Worm (Caenorhabditis elegans) whole organism, young adult: ENCODE measurements around the gene C47G2.4.

Source experiments
- B0035.1 ChIP-seq: sonication (generic microtip); optimal IDR thresholded peaks from 2 replicates; lab custom pipeline; 2016; ENCODE audit warnings: missing genetic modification characterization, mild to moderate bottlenecking, missing compliant biosample characterization, missing genotype, missing genetic modification reagents
- B0261.1 ChIP-seq: sonication (generic microtip); optimal IDR thresholded peaks from 2 replicates; lab custom pipeline; 2016; ENCODE audit warnings: mild to moderate bottlenecking, missing genetic modification characterization, moderate library complexity, missing compliant biosample characterization
- F10E7.11 ChIP-seq: sonication (generic microtip); optimal IDR thresholded peaks from 2 replicates; lab custom pipeline; 2017; ENCODE audit warnings: mild to moderate bottlenecking, missing genetic modification characterization, moderate library complexity, missing compliant biosample characterization
- F37B4.10 ChIP-seq: fragments of 200-800 bp; sonication (Bioruptor generic); IDR thresholded peaks from 2 replicates; pipeline ENCODE4 v1.3.6; 2022; ENCODE audit warnings: missing genetic modification characterization, missing compliant biosample characterization
- F39B2.1 ChIP-seq: fragments of 200-800 bp; sonication (Bioruptor generic); IDR thresholded peaks from 2 replicates; pipeline ENCODE4 v1.3.6; 2022; ENCODE audit warnings: missing genetic modification reagents, missing genetic modification characterization, missing compliant biosample characterization
- F55B11.4 ChIP-seq: sonication (generic microtip); optimal IDR thresholded peaks from 2 replicates; lab custom pipeline; 2016; ENCODE audit warnings: missing compliant biosample characterization, missing genetic modification characterization, borderline replicate concordance; ENCODE audit not compliant: insufficient read depth
- K12H6.12 ChIP-seq: fragments of 200-800 bp; sonication (Bioruptor generic); optimal IDR thresholded peaks from 2 replicates; lab custom pipeline; 2018; ENCODE audit warnings: mild to moderate bottlenecking, missing genetic modification characterization, missing compliant biosample characterization
- Y56A3A.18 ChIP-seq: fragments of 200-800 bp; sonication (Bioruptor generic); IDR thresholded peaks from 2 replicates; pipeline ENCODE4 v1.3.6; 2022; ENCODE audit warnings: missing genetic modification reagents, missing genetic modification characterization, missing compliant biosample characterization
- Y67H2A.10 ChIP-seq: fragments of 200-800 bp; sonication (Bioruptor generic); conservative IDR thresholded peaks from 2 replicates; pipeline ENCODE4 v1.3.6; 2022; ENCODE audit warnings: missing genetic modification reagents, missing genetic modification characterization, missing compliant biosample characterization
- akir-1 ChIP-seq: fragments of 200-800 bp; sonication (Bioruptor generic); optimal IDR thresholded peaks from 2 replicates; lab custom pipeline; 2018; ENCODE audit warnings: mild to moderate bottlenecking, missing genetic modification characterization, moderate library complexity, missing compliant biosample characterization
- aptf-2 ChIP-seq: fragments of 200-800 bp; sonication (Bioruptor generic); conservative IDR thresholded peaks from 2 replicates; pipeline ENCODE4 v1.3.6; 2022; ENCODE audit warnings: missing genetic modification reagents, missing genetic modification characterization, missing compliant biosample characterization
- attf-5 ChIP-seq: fragments of 200-800 bp; sonication (Bioruptor generic); optimal IDR thresholded peaks from 2 replicates; lab custom pipeline; 2018; ENCODE audit warnings: mild to moderate bottlenecking, missing genetic modification characterization, missing compliant biosample characterization
- attf-6 ChIP-seq: fragments of 200-800 bp; sonication (Bioruptor generic); IDR thresholded peaks from 2 replicates; pipeline ENCODE4 v1.3.6; 2022; ENCODE audit warnings: missing genetic modification reagents, missing genetic modification characterization, missing compliant biosample characterization
- bed-2 ChIP-seq: fragments of 200-800 bp; sonication (Bioruptor generic); IDR thresholded peaks from 2 replicates; pipeline ENCODE4 v1.3.6; 2022; ENCODE audit warnings: missing genetic modification reagents, missing genetic modification characterization, missing compliant biosample characterization
- cebp-1 ChIP-seq, 2 experiments: fragments of 200-800 bp in 1 of 2; sonication (Bioruptor generic) in 1 of 2; sonication (generic microtip) in 1 of 2; IDR thresholded peaks in 1 of 2; optimal IDR thresholded peaks in 1 of 2; 2 replicates each; pipeline versions ENCODE4 v1.3.6 to Lab custom; 2017 to 2022; ENCODE audit warnings: missing compliant biosample characterization in 2 of 2, missing genetic modification characterization in 2 of 2, mild to moderate bottlenecking in 1 of 2, missing genetic modification reagents in 1 of 2, moderate library complexity in 1 of 2
- ceh-58 ChIP-seq: fragments of 200-800 bp; sonication (Bioruptor generic); IDR thresholded peaks from 2 replicates; pipeline ENCODE4 v1.3.6; 2022; ENCODE audit warnings: missing genetic modification characterization, missing compliant biosample characterization
- ceh-79 ChIP-seq: sonication (generic microtip); optimal IDR thresholded peaks from 2 replicates; lab custom pipeline; 2017; ENCODE audit warnings: mild to moderate bottlenecking, missing genetic modification characterization, missing compliant biosample characterization
- ceh-91 ChIP-seq: fragments of 200-800 bp; sonication (Bioruptor generic); IDR thresholded peaks from 2 replicates; pipeline ENCODE4 v1.3.6; 2022; ENCODE audit warnings: missing genetic modification reagents, missing genetic modification characterization, missing compliant biosample characterization
- chd-7 ChIP-seq: sonication (generic microtip); optimal IDR thresholded peaks from 2 replicates; lab custom pipeline; 2016; ENCODE audit warnings: mild to moderate bottlenecking, missing genetic modification characterization, moderate library complexity, missing compliant biosample characterization
- egl-18 ChIP-seq: fragments of 200-800 bp; sonication (Bioruptor generic); IDR thresholded peaks from 2 replicates; pipeline ENCODE4 v1.3.6; 2022; ENCODE audit warnings: missing genetic modification reagents, missing genetic modification characterization, missing compliant biosample characterization
- egl-44 ChIP-seq: fragments of 200-800 bp; sonication (Bioruptor generic); IDR thresholded peaks from 2 replicates; pipeline ENCODE4 v1.3.6; 2022; ENCODE audit warnings: missing genetic modification reagents, missing genetic modification characterization, missing compliant biosample characterization
- egrh-3 ChIP-seq: fragments of 200-800 bp; sonication (Bioruptor generic); IDR thresholded peaks from 2 replicates; pipeline ENCODE4 v1.3.6; 2022; ENCODE audit warnings: missing genetic modification reagents, missing genetic modification characterization, missing compliant biosample characterization
- fkh-3 ChIP-seq: sonication (generic microtip); optimal IDR thresholded peaks from 2 replicates; lab custom pipeline; 2016; ENCODE audit warnings: mild to moderate bottlenecking, missing genetic modification characterization, missing compliant biosample characterization
- hlh-12 ChIP-seq: sonication (generic microtip); optimal IDR thresholded peaks from 2 replicates; lab custom pipeline; 2016; ENCODE audit warnings: missing genetic modification characterization, missing compliant biosample characterization
- hrde-1 ChIP-seq: sonication (generic microtip); optimal IDR thresholded peaks from 2 replicates; lab custom pipeline; 2016; ENCODE audit warnings: missing genetic modification characterization, mild to moderate bottlenecking, missing compliant biosample characterization, moderate library complexity, missing genotype, missing genetic modification reagents, borderline replicate concordance
- hsf-1 ChIP-seq: fragments of 200-800 bp; sonication (Bioruptor generic); IDR thresholded peaks from 2 replicates; pipeline ENCODE4 v1.3.6; 2022; ENCODE audit warnings: missing genetic modification reagents, missing genetic modification characterization, missing compliant biosample characterization
- let-526 ChIP-seq: fragments of 200-800 bp; sonication (Bioruptor generic); IDR thresholded peaks from 2 replicates; pipeline ENCODE4 v1.3.6; 2022; ENCODE audit warnings: missing genetic modification reagents, missing genetic modification characterization, missing compliant biosample characterization
- let-607 ChIP-seq, 2 experiments: fragments of 200-800 bp in 1 of 2; sonication (Bioruptor generic) in 1 of 2; sonication (generic microtip) in 1 of 2; optimal IDR thresholded peaks; 2 replicates each; lab custom pipeline; 2016 to 2018; ENCODE audit warnings: mild to moderate bottlenecking in 2 of 2, missing compliant biosample characterization in 2 of 2, missing genetic modification characterization in 2 of 2, moderate library complexity in 2 of 2, missing genotype in 1 of 2
- lin-26 ChIP-seq: fragments of 200-800 bp; sonication (Bioruptor generic); IDR thresholded peaks from 2 replicates; pipeline ENCODE4 v1.3.6; 2022; ENCODE audit warnings: missing genetic modification reagents, missing genetic modification characterization, missing compliant biosample characterization
- lin-35 ChIP-seq, 3 experiments: fragments of 150-350 bp in 2 of 3; sonication (generic microtip) in 1 of 3; optimal IDR thresholded peaks; 2 replicates each; lab custom pipeline; 2014 to 2018; ENCODE audit warnings: missing biosample characterization in 3 of 3, missing genetic modification characterization in 3 of 3, missing genetic modification reagents in 3 of 3
- lin-54 ChIP-seq: fragments of 200-800 bp; sonication (Bioruptor generic); optimal IDR thresholded peaks from 2 replicates; lab custom pipeline; 2018; ENCODE audit warnings: mild to moderate bottlenecking, missing genetic modification characterization, missing compliant biosample characterization
- mel-28 ChIP-seq: sonication (generic microtip); optimal IDR thresholded peaks from 2 replicates; lab custom pipeline; 2016; ENCODE audit warnings: borderline replicate concordance, mild to moderate bottlenecking, missing genetic modification characterization, missing compliant biosample characterization
- mes-4 ChIP-seq: sonication (generic microtip); optimal IDR thresholded peaks from 2 replicates; lab custom pipeline; 2016; ENCODE audit warnings: missing genotype, missing genetic modification characterization, missing compliant biosample characterization
- mxl-1 ChIP-seq: sonication (generic microtip); optimal IDR thresholded peaks from 2 replicates; lab custom pipeline; 2016; ENCODE audit warnings: missing genetic modification characterization, missing compliant biosample characterization
- nfya-1 ChIP-seq: sonication (generic microtip); optimal IDR thresholded peaks from 2 replicates; lab custom pipeline; 2017; ENCODE audit warnings: antibody characterized with exemption, missing compliant biosample characterization, missing genetic modification characterization, borderline replicate concordance; ENCODE audit not compliant: insufficient read depth
- nfyb-1 ChIP-seq: fragments of 200-800 bp; sonication (Bioruptor generic); IDR thresholded peaks from 2 replicates; pipeline ENCODE4 v1.3.6; 2022; ENCODE audit warnings: missing genetic modification reagents, missing genetic modification characterization, missing compliant biosample characterization
- nhr-179 ChIP-seq: sonication (generic microtip); optimal IDR thresholded peaks from 2 replicates; lab custom pipeline; 2016; ENCODE audit warnings: mild to moderate bottlenecking, missing genetic modification characterization, missing compliant biosample characterization
- nhr-27 ChIP-seq: fragments of 200-800 bp; sonication (Bioruptor generic); optimal IDR thresholded peaks from 2 replicates; lab custom pipeline; 2018; ENCODE audit warnings: mild to moderate bottlenecking, missing genetic modification characterization, moderate library complexity, missing compliant biosample characterization
- nhr-80 ChIP-seq: sonication (generic microtip); optimal IDR thresholded peaks from 2 replicates; lab custom pipeline; 2016; ENCODE audit warnings: missing genetic modification characterization, missing compliant biosample characterization
- nhr-90 ChIP-seq: sonication (generic microtip); optimal IDR thresholded peaks from 2 replicates; lab custom pipeline; 2016; ENCODE audit warnings: missing genotype, mild to moderate bottlenecking, missing genetic modification characterization, missing compliant biosample characterization
- rec-8 ChIP-seq, 2 experiments: sonication (generic microtip); optimal IDR thresholded peaks; 2 replicates each; lab custom pipeline; 2016; ENCODE audit warnings: mild to moderate bottlenecking in 2 of 2, missing genetic modification characterization in 2 of 2, missing genetic modification reagents in 2 of 2, missing genotype in 2 of 2, missing biosample characterization in 1 of 2, missing compliant biosample characterization in 1 of 2, moderate library complexity in 1 of 2
- tlf-1 ChIP-seq: fragments of 200-800 bp; sonication (Bioruptor generic); optimal IDR thresholded peaks from 2 replicates; lab custom pipeline; 2018; ENCODE audit warnings: mild to moderate bottlenecking, missing genetic modification characterization, missing compliant biosample characterization
- unc-130 ChIP-seq: sonication (generic microtip); optimal IDR thresholded peaks from 2 replicates; lab custom pipeline; 2016; ENCODE audit warnings: missing genetic modification reagents, missing genetic modification characterization, missing compliant biosample characterization
- xnd-1 ChIP-seq: sonication (generic microtip); optimal IDR thresholded peaks from 2 replicates; lab custom pipeline; 2016; ENCODE audit warnings: missing genotype, missing genetic modification reagents, missing genetic modification characterization, missing compliant biosample characterization
- zfh-2 ChIP-seq: fragments of 200-800 bp; sonication (Bioruptor generic); conservative IDR thresholded peaks from 2 replicates; pipeline ENCODE4 v1.3.6; 2022; ENCODE audit warnings: missing genetic modification reagents, missing genetic modification characterization, missing compliant biosample characterization
- zim-3 ChIP-seq: sonication (generic microtip); optimal IDR thresholded peaks from 2 replicates; lab custom pipeline; 2017; ENCODE audit warnings: mild to moderate bottlenecking, missing genetic modification characterization, moderate library complexity, missing compliant biosample characterization
- ztf-18 ChIP-seq: sonication (generic microtip); optimal IDR thresholded peaks from 2 replicates; lab custom pipeline; 2016; ENCODE audit warnings: missing genotype, mild to moderate bottlenecking, missing genetic modification characterization, missing compliant biosample characterization
- ztf-28 ChIP-seq: fragments of 200-800 bp; sonication (Bioruptor generic); IDR thresholded peaks from 2 replicates; pipeline ENCODE4 v1.3.6; 2022; ENCODE audit warnings: missing genetic modification reagents, missing genetic modification characterization, missing compliant biosample characterization

Gene C47G2.4

ce11 chrII:11259766-11260165 lies 33.6 kb downstream of the C47G2.4 start (continued):
- TF ChIP-seq egl-44 (GFP tag; lab: Robert Waterston, UW) (no peak), unc-130 (GFP tag; lab: Kevin White, UChicago) (no peak), lin-26 (GFP tag; lab: Robert Waterston, UW) (peak; percentile 71; the same call in 1 of the 2 replicates), mxl-1 (tag; lab: Kevin White, UChicago) (no peak), tlf-1 (GFP tag; lab: Kevin White, UChicago) (no peak), zim-3 (tag; lab: Kevin White, UChicago) (no peak), bed-2 (GFP tag; lab: Robert Waterston, UW) (no peak), zfh-2 (GFP tag; lab: Robert Waterston, UW) (no peak), hrde-1 (tag; lab: Kevin White, UChicago) (peak; percentile 83), chd-7 (tag; lab: Kevin White, UChicago) (no peak), F10E7.11 (tag; lab: Kevin White, UChicago) (no peak), attf-5 (GFP tag; lab: Kevin White, UChicago) (no peak), K12H6.12 (no peak), nhr-27 (tag; lab: Kevin White, UChicago) (no peak), B0035.1 (tag; lab: Kevin White, UChicago) (no peak), ceh-91 (GFP tag; lab: Robert Waterston, UW) (no peak), mel-28 (tag; lab: Kevin White, UChicago) (no peak), nfya-1 (tag; lab: Kevin White, UChicago) (no peak), aptf-2 (GFP tag; lab: Robert Waterston, UW) (no peak), Y56A3A.18 (GFP tag; lab: Robert Waterston, UW) (0 out of 2 replicates have a peak, but pooled peaks have one; percentile 31), xnd-1 (tag; lab: Kevin White, UChicago) (peak; percentile 15), F39B2.1 (GFP tag; lab: Robert Waterston, UW) (0 out of 2 replicates have a peak, but pooled peaks have one; percentile 3), lin-35 (GFP tag; optimal IDR thresholded peaks at IDR 0.05; lab: Kevin White, UChicago) (no peak), nhr-80 (tag; lab: Kevin White, UChicago) (no peak), nhr-179 (no peak), ztf-18 (tag; lab: Kevin White, UChicago) (no peak), akir-1 (no peak), F55B11.4 (tag; lab: Kevin White, UChicago) (no peak), cebp-1 (GFP tag; IDR thresholded peaks at IDR 0.05; lab: Robert Waterston, UW) (no peak), cebp-1 (tag; optimal IDR thresholded peaks at IDR 0.05; lab: Kevin White, UChicago) (no peak), Y67H2A.10 (no peak), let-607 (tag; optimal IDR thresholded peaks at IDR 0.05; lab: Kevin White, UChicago) (no peak), egrh-3 (GFP tag; lab: Robert Waterston, UW) (no peak), egl-18 (GFP tag; lab: Robert Waterston, UW) (no peak), ztf-28 (no peak), F37B4.10 (no peak), attf-6 (GFP tag; lab: Robert Waterston, UW) (no peak), nhr-90 (tag; lab: Kevin White, UChicago) (no peak), hlh-12 (tag; lab: Kevin White, UChicago) (no peak), ceh-58 (no peak), ceh-79 (tag; lab: Kevin White, UChicago) (no peak), rec-8 (tag; optimal IDR thresholded peaks at IDR 0.05; lab: Kevin White, UChicago) (no peak), B0261.1 (tag; lab: Kevin White, UChicago) (no peak), hsf-1 (GFP tag; lab: Robert Waterston, UW) (0 out of 2 replicates have a peak, but pooled peaks have one; percentile 48), mes-4 (tag; lab: Kevin White, UChicago) (no peak), lin-54 (GFP tag; lab: Kevin White, UChicago) (peak; percentile 36), let-526 (GFP tag; lab: Robert Waterston, UW) (0 out of 2 replicates have a peak, but pooled peaks have one; percentile 20), fkh-3 (tag; lab: Kevin White, UChicago) (no peak), nfyb-1 (GFP tag; lab: Robert Waterston, UW) (peak; percentile 59; the same call in 1 of the 2 replicates)
